Fruit fly (Drosophila melanogaster) whole organism, prepupa: Measurements from ENCODE around the gene CalpB.
A peak's percentile ranks its signal among the peaks of the same experiment; 100 is the strongest.

Experiments used
- Blimp-1 ChIP-seq: fragments of 200-800 bp; sonication (Bioruptor generic); optimal IDR thresholded peaks from 3 replicates; lab custom pipeline; 2017; ENCODE audit warnings: missing biosample characterization, missing genetic modification characterization, mild to moderate bottlenecking, moderate library complexity, missing genetic modification reagents
- CG10669 ChIP-seq: fragments of 200-800 bp; sonication (Bioruptor generic); optimal IDR thresholded peaks from 3 replicates; lab custom pipeline; 2018; ENCODE audit warnings: missing biosample characterization, mild to moderate bottlenecking, missing genetic modification characterization, moderate library complexity
- CG11294 ChIP-seq: fragments of 200-800 bp; sonication (Bioruptor generic); IDR thresholded peaks from 2 replicates; pipeline ENCODE4 v1.3.6; 2022; ENCODE audit warnings: missing biosample characterization, missing genetic modification characterization
- CG11762 ChIP-seq: fragments of 200-800 bp; sonication (Bioruptor generic); optimal IDR thresholded peaks from 3 replicates; lab custom pipeline; 2016; ENCODE audit warnings: missing biosample characterization, missing genetic modification characterization; ENCODE audit not compliant: insufficient read depth
- CG11902 ChIP-seq: fragments of 200-800 bp; sonication (Bioruptor generic); optimal IDR thresholded peaks from 3 replicates; lab custom pipeline; 2016; ENCODE audit warnings: missing biosample characterization, missing genetic modification characterization
- CG15336 ChIP-seq: fragments of 200-800 bp; sonication (Bioruptor generic); IDR thresholded peaks from 2 replicates; pipeline ENCODE4 v1.3.6; 2022; ENCODE audit warnings: missing biosample characterization, missing genetic modification characterization
- CG1621 ChIP-seq: fragments of 200-800 bp; sonication (Bioruptor generic); optimal IDR thresholded peaks from 3 replicates; lab custom pipeline; 2018; ENCODE audit warnings: missing biosample characterization, mild to moderate bottlenecking, missing genetic modification characterization
- CG3032 ChIP-seq: fragments of 200-800 bp; optimal IDR thresholded peaks from 2 replicates; lab custom pipeline; 2019; ENCODE audit warnings: missing biosample characterization, mild to moderate bottlenecking, missing genetic modification characterization, moderate library complexity
- CG3919 ChIP-seq: fragments of 200-800 bp; sonication (Bioruptor generic); optimal IDR thresholded peaks from 3 replicates; lab custom pipeline; 2016; ENCODE audit warnings: missing biosample characterization, missing genetic modification characterization
- CG4318 ChIP-seq: fragments of 200-800 bp; sonication (Bioruptor generic); optimal IDR thresholded peaks from 3 replicates; lab custom pipeline; 2017; ENCODE audit warnings: missing biosample characterization, mild to moderate bottlenecking, missing genetic modification characterization
- CG6854 ChIP-seq: fragments of 200-800 bp; sonication (Bioruptor generic); optimal IDR thresholded peaks from 2 replicates; lab custom pipeline; 2017; ENCODE audit warnings: missing biosample characterization, mild to moderate bottlenecking, missing genetic modification characterization
- CG7368 ChIP-seq: fragments of 200-800 bp; sonication (Bioruptor generic); optimal IDR thresholded peaks from 3 replicates; lab custom pipeline; 2016; ENCODE audit warnings: missing biosample characterization, missing genetic modification characterization
- CG8119 ChIP-seq: fragments of 200-800 bp; sonication (Bioruptor generic); IDR thresholded peaks from 3 replicates; pipeline ENCODE4 v1.3.6; 2022; ENCODE audit warnings: missing biosample characterization, missing genetic modification characterization
- CG8319 ChIP-seq: fragments of 200-800 bp; sonication (Bioruptor generic); optimal IDR thresholded peaks from 3 replicates; lab custom pipeline; 2016; ENCODE audit warnings: missing biosample characterization, missing genetic modification characterization
- CG8632 ChIP-seq: fragments of 200-800 bp; sonication (Bioruptor generic); optimal IDR thresholded peaks from 3 replicates; lab custom pipeline; 2016; ENCODE audit warnings: missing biosample characterization, missing genetic modification characterization
- Eip93F ChIP-seq: fragments of 200-800 bp; sonication (Bioruptor generic); optimal IDR thresholded peaks from 2 replicates; lab custom pipeline; 2016; ENCODE audit warnings: missing biosample characterization, mild to moderate bottlenecking, missing genetic modification characterization
- Ets96B ChIP-seq: fragments of 200-800 bp; optimal IDR thresholded peaks from 2 replicates; lab custom pipeline; 2019; ENCODE audit warnings: missing biosample characterization, mild to moderate bottlenecking, missing genetic modification characterization, moderate library complexity
- Gug ChIP-seq: fragments of 200-800 bp; sonication (Bioruptor generic); IDR thresholded peaks from 2 replicates; pipeline ENCODE4 v1.3.6; 2022; ENCODE audit warnings: missing biosample characterization, missing genetic modification characterization
- Hr4 ChIP-seq: fragments of 200-800 bp; sonication (Bioruptor generic); optimal IDR thresholded peaks from 3 replicates; lab custom pipeline; 2016; ENCODE audit warnings: missing biosample characterization, missing genetic modification characterization
- Lpt ChIP-seq: fragments of 200-800 bp; sonication (Bioruptor generic); optimal IDR thresholded peaks from 3 replicates; lab custom pipeline; 2016; ENCODE audit warnings: missing biosample characterization, missing genetic modification characterization
- OdsH ChIP-seq: fragments of 200-800 bp; sonication (Bioruptor generic); optimal IDR thresholded peaks from 3 replicates; lab custom pipeline; 2016; ENCODE audit warnings: missing biosample characterization, missing genetic modification characterization
- Sox14 ChIP-seq: fragments of 200-800 bp; sonication (Bioruptor generic); optimal IDR thresholded peaks from 3 replicates; lab custom pipeline; 2016; ENCODE audit warnings: missing biosample characterization, missing genetic modification characterization
- Sox15 ChIP-seq: fragments of 200-800 bp; sonication (Bioruptor generic); optimal IDR thresholded peaks from 3 replicates; lab custom pipeline; 2016; ENCODE audit warnings: missing biosample characterization, missing genetic modification characterization
- achi ChIP-seq: fragments of 200-800 bp; sonication (Bioruptor generic); optimal IDR thresholded peaks from 3 replicates; lab custom pipeline; 2016; ENCODE audit warnings: missing biosample characterization, missing genetic modification characterization
- cyc ChIP-seq: fragments of 200-800 bp; sonication (Bioruptor generic); optimal IDR thresholded peaks from 3 replicates; lab custom pipeline; 2016; ENCODE audit warnings: missing biosample characterization, missing genetic modification characterization
- dac ChIP-seq: fragments of 200-800 bp; sonication (Bioruptor generic); optimal IDR thresholded peaks from 2 replicates; lab custom pipeline; 2017; ENCODE audit warnings: missing biosample characterization, mild to moderate bottlenecking, missing genetic modification characterization
- dsx ChIP-seq: fragments of 200-800 bp; optimal IDR thresholded peaks from 3 replicates; lab custom pipeline; 2019; ENCODE audit warnings: missing biosample characterization, mild to moderate bottlenecking, missing genetic modification characterization, moderate library complexity; ENCODE audit not compliant: poor library complexity, severe bottlenecking
- eg ChIP-seq: fragments of 200-800 bp; sonication (Bioruptor generic); IDR thresholded peaks from 3 replicates; pipeline ENCODE4 v1.3.6; 2022; ENCODE audit warnings: missing biosample characterization, missing genetic modification characterization
- fd59A ChIP-seq: fragments of 200-800 bp; sonication (Bioruptor generic); optimal IDR thresholded peaks from 2 replicates; lab custom pipeline; 2017; ENCODE audit warnings: missing biosample characterization, mild to moderate bottlenecking, missing genetic modification characterization, missing genetic modification reagents
- fkh ChIP-seq: fragments of 200-800 bp; sonication (Bioruptor generic); optimal IDR thresholded peaks from 3 replicates; lab custom pipeline; 2017; ENCODE audit warnings: missing biosample characterization, mild to moderate bottlenecking, missing genetic modification characterization, moderate library complexity
- lz ChIP-seq: fragments of 200-800 bp; sonication (Bioruptor generic); optimal IDR thresholded peaks from 3 replicates; lab custom pipeline; 2016; ENCODE audit warnings: missing biosample characterization, missing genetic modification characterization
- spab ChIP-seq: fragments of 200-800 bp; sonication (Bioruptor generic); optimal IDR thresholded peaks from 2 replicates; lab custom pipeline; 2017; ENCODE audit warnings: missing biosample characterization, mild to moderate bottlenecking, missing genetic modification characterization, missing genetic modification reagents
- topi ChIP-seq: fragments of 200-800 bp; sonication (Bioruptor generic); optimal IDR thresholded peaks from 3 replicates; lab custom pipeline; 2016; ENCODE audit warnings: missing biosample characterization, missing genetic modification characterization
- vri ChIP-seq: fragments of 200-800 bp; sonication (Bioruptor generic); optimal IDR thresholded peaks from 3 replicates; lab custom pipeline; 2016; ENCODE audit warnings: missing biosample characterization, mild to moderate bottlenecking, missing genetic modification characterization

Gene CalpB

dm6 chr3L:9888630-9889130 lies at the start of gene CalpB, which contains the start of gene Taf2 (continued):
- TF ChIP-seq Eip93F (GFP tag; lab: Kevin White, UChicago) (no peak), CG10669 (GFP tag; lab: Kevin White, UChicago) (peak; percentile 79), CG6854 (peak; percentile 28), CG8119 (GFP tag; lab: Robert Waterston, UW) (peak; percentile 88), CG11902 (GFP tag; lab: Kevin White, UChicago) (peak; percentile 65), cyc (GFP tag; lab: Kevin White, UChicago) (peak; percentile 80), Gug (GFP tag; lab: Robert Waterston, UW) (peak; percentile 86), OdsH (peak; percentile 82), eg (GFP tag; lab: Robert Waterston, UW) (peak; percentile 89)
- TF ChIP-seq, all 60 proteins: peak for 50

dm6 chr3L:9840710-9841109 lies 47.9 kb upstream of the CalpB start:
- TF ChIP-seq dsx (no peak), CG3919 (GFP tag; lab: Kevin White, UChicago) (no peak), topi (GFP tag; lab: Kevin White, UChicago) (no peak), OdsH (no peak), spab (no peak), dac (no peak), CG11762 (GFP tag; lab: Kevin White, UChicago) (no peak), Sox14 (GFP tag; lab: Kevin White, UChicago) (no peak), CG15336 (GFP tag; lab: Robert Waterston, UW) (no peak), Lpt (no peak), Blimp-1 (GFP tag; lab: Kevin White, UChicago) (no peak), Ets96B (tag; lab: Kevin White, UChicago) (no peak), CG11294 (GFP tag; lab: Robert Waterston, UW) (no peak), vri (GFP tag; lab: Kevin White, UChicago) (no peak), achi (no peak), fd59A (GFP tag; lab: Kevin White, UChicago) (no peak), Sox15 (GFP tag; lab: Kevin White, UChicago) (no peak), CG4318 (GFP tag; lab: Kevin White, UChicago) (no peak), CG1621 (tag; lab: Kevin White, UChicago) (no peak)

- TF ChIP-seq dac (no peak), lz (GFP tag; lab: Kevin White, UChicago) (no peak), Sox14 (GFP tag; lab: Kevin White, UChicago) (no peak), CG11902 (GFP tag; lab: Kevin White, UChicago) (no peak), Ets96B (tag; lab: Kevin White, UChicago) (no peak), CG11762 (GFP tag; lab: Kevin White, UChicago) (no peak), CG3032 (no peak), Hr4 (no peak), CG8632 (GFP tag; lab: Kevin White, UChicago) (no peak), CG6854 (no peak), CG8319 (GFP tag; lab: Kevin White, UChicago) (no peak), CG7368 (GFP tag; lab: Kevin White, UChicago) (no peak), CG8119 (GFP tag; lab: Robert Waterston, UW) (no peak)
These were observed 46.5 kb upstream of the CalpB start for dm6 chr3L:9842043-9842442.

dm6 chr3L:9845980-9846538 lies 42.5 kb upstream of the CalpB start:
- no peak for TF ChIP-seq CG3032
- no peak for TF ChIP-seq fkh (GFP tag; lab: Kevin White, UChicago)
- TF ChIP-seq CG10669 (GFP tag; lab: Kevin White, UChicago): no peak
